Worm (Caenorhabditis elegans): ENCODE data around the gene sra-32.

- no peak for TF ChIP-seq nhr-11 (tag; optimal IDR thresholded peaks at IDR 0.05)
- no peak for TF ChIP-seq R02D3.7 (tag; optimal IDR thresholded peaks at IDR 0.05)
- no peak for TF ChIP-seq ztf-11 (tag; optimal IDR thresholded peaks at IDR 0.05)
- TF ChIP-seq lin-39 (tag; optimal IDR thresholded peaks at IDR 0.05): no peak
- no peak for TF ChIP-seq mdl-1 (tag; optimal IDR thresholded peaks at IDR 0.05)
These were observed 37.2 kb downstream of the sra-32 start for ce11 chrII:4494532-4494931.
